Worm (Caenorhabditis elegans): ENCODE results near the gene pos-1.

Gene pos-1

ce11 chrV:8460306-8460705 lies 46.4 kb downstream of the pos-1 start, which contains the start of gene T23B12.6 (continued):
- TF ChIP-seq zip-2 (tag; optimal IDR thresholded peaks at IDR 0.05) (no peak), ztf-7 (tag; optimal IDR thresholded peaks at IDR 0.05) (no peak), lin-39 (tag; optimal IDR thresholded peaks at IDR 0.05) (no peak), dmd-6 (GFP tag; IDR thresholded peaks at IDR 0.05) (peak; percentile 88), nhr-28 (tag; optimal IDR thresholded peaks at IDR 0.05) (peak; percentile 47), attf-4 (tag; optimal IDR thresholded peaks at IDR 0.05) (no peak), set-16 (GFP tag; IDR thresholded peaks at IDR 0.05) (no peak)

DNA sequence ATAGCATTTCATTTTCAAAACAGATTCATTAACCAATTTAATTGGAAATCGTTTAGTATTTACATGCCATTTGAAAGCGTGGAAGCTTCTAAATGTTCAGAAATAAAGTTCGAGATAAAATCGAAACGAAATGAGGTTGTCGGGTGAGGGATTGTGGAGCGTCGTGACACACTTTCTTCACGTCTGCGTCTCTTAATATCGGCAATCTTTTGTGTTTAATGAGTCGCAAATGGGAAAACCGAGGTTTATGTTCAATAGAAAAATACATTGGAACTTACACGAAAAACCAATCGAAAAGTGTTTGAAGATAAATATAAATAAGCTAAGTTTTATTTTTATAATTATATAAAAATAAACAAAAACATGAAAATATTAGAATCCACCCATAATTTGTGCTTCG lies 46.9 kb downstream of the pos-1 start:
- no peak for TF ChIP-seq nhr-111 (GFP tag; optimal IDR thresholded peaks at IDR 0.05)
- no peak for TF ChIP-seq hif-1 (tag; optimal IDR thresholded peaks at IDR 0.05)
- TF ChIP-seq mep-1 (tag; optimal IDR thresholded peaks at IDR 0.05), result peak; percentile 15
- TF ChIP-seq ZK546.5 (tag; optimal IDR thresholded peaks at IDR 0.05), result no peak
- no peak for TF ChIP-seq nhr-10 (tag; optimal IDR thresholded peaks at IDR 0.05)
- TF ChIP-seq ceh-20 (GFP tag; IDR thresholded peaks at IDR 0.05), result no peak
- TF ChIP-seq aha-1 (tag), result peak; percentile 9
- no peak for TF ChIP-seq set-16 (GFP tag; IDR thresholded peaks at IDR 0.05)
- peak; percentile 8 for TF ChIP-seq dve-1 (tag; optimal IDR thresholded peaks at IDR 0.05; ENCODE audit: insufficient read depth)
- no peak for TF ChIP-seq lir-3 (tag; optimal IDR thresholded peaks at IDR 0.05)
- TF ChIP-seq ceh-28 (tag; optimal IDR thresholded peaks at IDR 0.05), result no peak
- peak; percentile 55 for TF ChIP-seq hlh-30 (tag; optimal IDR thresholded peaks at IDR 0.05; ENCODE audit: insufficient read depth)
- TF ChIP-seq F37D6.2 (tag; optimal IDR thresholded peaks at IDR 0.05), result no peak
- no peak for TF ChIP-seq ZK337.2 (GFP tag; IDR thresholded peaks at IDR 0.05)
- TF ChIP-seq ztf-7 (tag; optimal IDR thresholded peaks at IDR 0.05), result no peak
- TF ChIP-seq lsy-2 (tag; optimal IDR thresholded peaks at IDR 0.05), result peak in 1 of 2 experiments; percentile 17
- TF ChIP-seq lin-38 (GFP tag; IDR thresholded peaks at IDR 0.05), result peak; percentile 54
- no peak for TF ChIP-seq nhr-237 (tag; optimal IDR thresholded peaks at IDR 0.05)
- TF ChIP-seq gei-8 (GFP tag; optimal IDR thresholded peaks at IDR 0.05), result no peak
- peak; percentile 28 for TF ChIP-seq mes-2 (tag; optimal IDR thresholded peaks at IDR 0.05; ENCODE audit: poor library complexity, severe bottlenecking)
- no peak for TF ChIP-seq mxl-3 (GFP tag; optimal IDR thresholded peaks at IDR 0.05)
- TF ChIP-seq vab-7 (GFP tag; IDR thresholded peaks at IDR 0.05), result no peak

DNA sequence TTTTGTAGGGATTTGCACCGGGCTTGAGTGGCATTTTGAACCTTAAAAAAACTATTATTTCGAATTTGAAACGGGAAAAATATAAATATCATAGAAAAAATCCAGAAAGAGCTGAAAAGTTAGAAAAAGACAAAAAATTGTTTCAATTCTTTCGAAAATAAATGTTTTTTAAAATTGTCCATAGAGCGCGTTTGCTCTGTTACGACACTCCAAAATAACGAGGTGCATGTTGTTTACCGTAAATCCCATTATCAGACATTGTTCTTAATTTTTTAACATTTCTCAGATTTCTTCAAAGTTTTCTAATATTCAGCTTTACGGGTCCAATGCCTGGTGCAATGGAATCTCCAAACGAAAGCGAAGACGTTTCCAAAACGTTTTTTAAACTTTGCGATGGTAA lies 48.2 kb downstream of the pos-1 start, which contains the start of the genes dnj-22 and natc-1:
TSS of gene dnj-22 (minus strand) at position 47 of the 400 bp plus-strand sequence.
TSS of gene natc-1 (plus strand) at position 286 of the 400 bp plus-strand sequence.
- TF ChIP-seq fos-1 (tag; optimal IDR thresholded peaks at IDR 0.05), result no peak
- peak; percentile 54 for TF ChIP-seq rbr-2 (tag; optimal IDR thresholded peaks at IDR 0.05)
- TF ChIP-seq dmd-9 (GFP tag; IDR thresholded peaks at IDR 0.05), result no peak
- peak in 1 of 2 experiments; percentile 42 for TF ChIP-seq mdl-1 (tag; optimal IDR thresholded peaks at IDR 0.05)
- no peak for TF ChIP-seq sdz-12 (GFP tag; optimal IDR thresholded peaks at IDR 0.05)
- peak; percentile 63 for TF ChIP-seq hmg-1.1 (GFP tag; IDR thresholded peaks at IDR 0.05)
- no peak for TF ChIP-seq T26A8.4 (GFP tag; IDR thresholded peaks at IDR 0.05)
- peak; percentile 36 for TF ChIP-seq ces-1 (GFP tag; optimal IDR thresholded peaks at IDR 0.05)
- no peak for TF ChIP-seq spr-1 (tag; optimal IDR thresholded peaks at IDR 0.05)
- no peak for TF ChIP-seq tag-97 (GFP tag; IDR thresholded peaks at IDR 0.05)
- TF ChIP-seq nhr-111 (GFP tag; optimal IDR thresholded peaks at IDR 0.05), result no peak
- TF ChIP-seq nhr-28 (tag; optimal IDR thresholded peaks at IDR 0.05), result peak; percentile 49
- TF ChIP-seq zip-2 (tag; optimal IDR thresholded peaks at IDR 0.05), result no peak
- peak; percentile 59 for TF ChIP-seq nhr-6 (tag; optimal IDR thresholded peaks at IDR 0.05)
- no peak for TF ChIP-seq jun-1 (tag; optimal IDR thresholded peaks at IDR 0.05)
- TF ChIP-seq egl-27 (tag; optimal IDR thresholded peaks at IDR 0.05), result no peak
- peak; percentile 72 for TF ChIP-seq dpl-1 (GFP tag; optimal IDR thresholded peaks at IDR 0.05)
- TF ChIP-seq daf-16 (GFP tag; optimal IDR thresholded peaks at IDR 0.05), result no peak
- TF ChIP-seq daf-16 (tag; optimal IDR thresholded peaks at IDR 0.05), result peak; percentile 80
- TF ChIP-seq ZK546.5 (tag; optimal IDR thresholded peaks at IDR 0.05), result no peak
- no peak for TF ChIP-seq php-3 (GFP tag; IDR thresholded peaks at IDR 0.05)
- TF ChIP-seq nhr-102 (tag; optimal IDR thresholded peaks at IDR 0.05), result no peak
- TF ChIP-seq ztf-11 (tag; optimal IDR thresholded peaks at IDR 0.05), result no peak
- peak; percentile 73 for TF ChIP-seq R02D3.7 (tag; optimal IDR thresholded peaks at IDR 0.05)
- no peak for TF ChIP-seq nhr-237 (tag; optimal IDR thresholded peaks at IDR 0.05)
- TF ChIP-seq ceh-62 (tag; optimal IDR thresholded peaks at IDR 0.05), result no peak
- no peak for TF ChIP-seq zfp-3 (GFP tag; conservative IDR thresholded peaks at IDR 0.05)
- no peak for TF ChIP-seq nhr-48 (tag; optimal IDR thresholded peaks at IDR 0.05)
- no peak for TF ChIP-seq set-16 (GFP tag; IDR thresholded peaks at IDR 0.05)
